Worm (Caenorhabditis elegans): ENCODE data around the gene R03H10.6.

Gene R03H10.6

ce11 chrII:4173398-4173797 lies at the start of gene R03H10.6:
R03H10.6 (minus strand) TSS chrII:4173498.
- no peak for TF ChIP-seq med-1 (GFP tag; optimal IDR thresholded peaks at IDR 0.05; ENCODE audit: insufficient read depth)
- no peak for TF ChIP-seq ztf-29 (GFP tag; IDR thresholded peaks at IDR 0.05)
- no peak for TF ChIP-seq tab-1 (GFP tag; IDR thresholded peaks at IDR 0.05)
- no peak for TF ChIP-seq ztf-23 (GFP tag; IDR thresholded peaks at IDR 0.05)
- TF ChIP-seq T22C8.4 (GFP tag; IDR thresholded peaks at IDR 0.05): no peak

- TF ChIP-seq cog-1 (tag; optimal IDR thresholded peaks at IDR 0.05) (no peak), ztf-29 (GFP tag; IDR thresholded peaks at IDR 0.05) (no peak), ref-1 (GFP tag; conservative IDR thresholded peaks at IDR 0.05) (no peak), ztf-23 (GFP tag; IDR thresholded peaks at IDR 0.05) (no peak), klf-2 (GFP tag; conservative IDR thresholded peaks at IDR 0.05) (no peak), T22C8.4 (GFP tag; IDR thresholded peaks at IDR 0.05) (no peak), med-1 (GFP tag; optimal IDR thresholded peaks at IDR 0.05; ENCODE audit: insufficient read depth) (no peak), flt-1 (GFP tag; IDR thresholded peaks at IDR 0.05) (no peak), tab-1 (GFP tag; IDR thresholded peaks at IDR 0.05) (no peak)
Measured at ce11 chrII:4222983-4223382, 49.7 kb upstream of the R03H10.6 start, which contains the start of gene C16A11.5. C16A11.5 (plus strand) TSS chrII:4223305.

- no peak for TF ChIP-seq ref-1 (GFP tag; conservative IDR thresholded peaks at IDR 0.05)
- TF ChIP-seq cog-1 (tag; optimal IDR thresholded peaks at IDR 0.05): no peak
- TF ChIP-seq med-1 (GFP tag; optimal IDR thresholded peaks at IDR 0.05; ENCODE audit: insufficient read depth): no peak
- no peak for TF ChIP-seq klf-2 (GFP tag; conservative IDR thresholded peaks at IDR 0.05)
- TF ChIP-seq T22C8.4 (GFP tag; IDR thresholded peaks at IDR 0.05): no peak
- no peak for TF ChIP-seq tab-1 (GFP tag; IDR thresholded peaks at IDR 0.05)
Measured at ce11 chrII:4222469-4222868, 49.2 kb upstream of the R03H10.6 start.

- no peak for TF ChIP-seq ztf-23 (GFP tag; IDR thresholded peaks at IDR 0.05)
- no peak for TF ChIP-seq tab-1 (GFP tag; IDR thresholded peaks at IDR 0.05)
- TF ChIP-seq ztf-29 (GFP tag; IDR thresholded peaks at IDR 0.05): no peak
- no peak for TF ChIP-seq ref-1 (GFP tag; conservative IDR thresholded peaks at IDR 0.05)
- no peak for TF ChIP-seq cog-1 (tag; optimal IDR thresholded peaks at IDR 0.05)
- TF ChIP-seq T22C8.4 (GFP tag; IDR thresholded peaks at IDR 0.05): no peak
- no peak for TF ChIP-seq flt-1 (GFP tag; IDR thresholded peaks at IDR 0.05)
- TF ChIP-seq klf-2 (GFP tag; conservative IDR thresholded peaks at IDR 0.05): no peak
- no peak for TF ChIP-seq med-1 (GFP tag; optimal IDR thresholded peaks at IDR 0.05; ENCODE audit: insufficient read depth)
Measured at ce11 chrII:4219062-4219461, 45.8 kb upstream of the R03H10.6 start, which contains the start of gene F31D5.1. F31D5.1 (plus strand) TSS chrII:4219362.

ce11 chrII:4215318-4215717 lies 42.0 kb upstream of the R03H10.6 start, which contains the start of gene F31D5.2:
F31D5.2 (plus strand) TSS chrII:4215618.
- TF ChIP-seq tab-1 (GFP tag; IDR thresholded peaks at IDR 0.05): no peak
- TF ChIP-seq flt-1 (GFP tag; IDR thresholded peaks at IDR 0.05): no peak
- no peak for TF ChIP-seq T22C8.4 (GFP tag; IDR thresholded peaks at IDR 0.05)
- TF ChIP-seq ztf-23 (GFP tag; IDR thresholded peaks at IDR 0.05): no peak
- no peak for TF ChIP-seq ref-1 (GFP tag; conservative IDR thresholded peaks at IDR 0.05)
- TF ChIP-seq cog-1 (tag; optimal IDR thresholded peaks at IDR 0.05): no peak

- TF ChIP-seq med-1 (GFP tag; optimal IDR thresholded peaks at IDR 0.05; ENCODE audit: insufficient read depth) (no peak), klf-2 (GFP tag; conservative IDR thresholded peaks at IDR 0.05) (no peak), ref-1 (GFP tag; conservative IDR thresholded peaks at IDR 0.05) (no peak), ztf-29 (GFP tag; IDR thresholded peaks at IDR 0.05) (no peak), flt-1 (GFP tag; IDR thresholded peaks at IDR 0.05) (no peak), cog-1 (tag; optimal IDR thresholded peaks at IDR 0.05) (no peak), tab-1 (GFP tag; IDR thresholded peaks at IDR 0.05) (no peak), T22C8.4 (GFP tag; IDR thresholded peaks at IDR 0.05) (no peak), ztf-23 (GFP tag; IDR thresholded peaks at IDR 0.05) (no peak)
Measured at ce11 chrII:4211113-4211512, 37.8 kb upstream of the R03H10.6 start, which contains the start of gene F31D5.7. F31D5.7 (plus strand) TSS chrII:4211413.

ce11 chrII:4209071-4209747 lies 35.9 kb upstream of the R03H10.6 start, which contains the start of gene F31D5.6:
F31D5.6 (plus strand) TSS chrII:4209697.
- TF ChIP-seq T22C8.4 (GFP tag; IDR thresholded peaks at IDR 0.05): no peak

ce11 chrII:4203729-4204184 lies 30.5 kb upstream of the R03H10.6 start, which contains the start of gene mth-1:
mth-1 (minus strand) TSS chrII:4203779.
- TF ChIP-seq ztf-29 (GFP tag; IDR thresholded peaks at IDR 0.05) (no peak), T22C8.4 (GFP tag; IDR thresholded peaks at IDR 0.05) (no peak), flt-1 (GFP tag; IDR thresholded peaks at IDR 0.05) (no peak), cog-1 (tag; optimal IDR thresholded peaks at IDR 0.05) (no peak), ztf-23 (GFP tag; IDR thresholded peaks at IDR 0.05) (no peak), tab-1 (GFP tag; IDR thresholded peaks at IDR 0.05) (no peak), ref-1 (GFP tag; conservative IDR thresholded peaks at IDR 0.05) (no peak), med-1 (GFP tag; optimal IDR thresholded peaks at IDR 0.05; ENCODE audit: insufficient read depth) (no peak), klf-2 (GFP tag; conservative IDR thresholded peaks at IDR 0.05) (no peak)

- TF ChIP-seq T22C8.4 (GFP tag; IDR thresholded peaks at IDR 0.05): no peak
- TF ChIP-seq flt-1 (GFP tag; IDR thresholded peaks at IDR 0.05): no peak
- TF ChIP-seq med-1 (GFP tag; optimal IDR thresholded peaks at IDR 0.05; ENCODE audit: insufficient read depth): no peak
- no peak for TF ChIP-seq tab-1 (GFP tag; IDR thresholded peaks at IDR 0.05)
- TF ChIP-seq klf-2 (GFP tag; conservative IDR thresholded peaks at IDR 0.05): no peak
- no peak for TF ChIP-seq ztf-23 (GFP tag; IDR thresholded peaks at IDR 0.05)
- no peak for TF ChIP-seq ztf-29 (GFP tag; IDR thresholded peaks at IDR 0.05)
- no peak for TF ChIP-seq cog-1 (tag; optimal IDR thresholded peaks at IDR 0.05)
Measured at ce11 chrII:4194127-4194526, 20.8 kb upstream of the R03H10.6 start, which contains the start of gene mth-2. mth-2 (minus strand) TSS chrII:4194314.

ce11 chrII:4186364-4186763 lies 13.1 kb upstream of the R03H10.6 start, which contains the start of gene cpna-1:
cpna-1 (plus strand) TSS chrII:4186664.
- no peak for TF ChIP-seq med-1 (GFP tag; optimal IDR thresholded peaks at IDR 0.05; ENCODE audit: insufficient read depth)
- TF ChIP-seq cog-1 (tag; optimal IDR thresholded peaks at IDR 0.05): no peak
- TF ChIP-seq tab-1 (GFP tag; IDR thresholded peaks at IDR 0.05): no peak
- no peak for TF ChIP-seq klf-2 (GFP tag; conservative IDR thresholded peaks at IDR 0.05)
- TF ChIP-seq T22C8.4 (GFP tag; IDR thresholded peaks at IDR 0.05): no peak
- TF ChIP-seq ztf-23 (GFP tag; IDR thresholded peaks at IDR 0.05): no peak
- no peak for TF ChIP-seq ref-1 (GFP tag; conservative IDR thresholded peaks at IDR 0.05)
- TF ChIP-seq flt-1 (GFP tag; IDR thresholded peaks at IDR 0.05): no peak
- no peak for TF ChIP-seq ztf-29 (GFP tag; IDR thresholded peaks at IDR 0.05)

All from whole organism, midembryonic.